4 worm cellular contexts compared by ENCODE assay signal in the genomic region with DNA sequence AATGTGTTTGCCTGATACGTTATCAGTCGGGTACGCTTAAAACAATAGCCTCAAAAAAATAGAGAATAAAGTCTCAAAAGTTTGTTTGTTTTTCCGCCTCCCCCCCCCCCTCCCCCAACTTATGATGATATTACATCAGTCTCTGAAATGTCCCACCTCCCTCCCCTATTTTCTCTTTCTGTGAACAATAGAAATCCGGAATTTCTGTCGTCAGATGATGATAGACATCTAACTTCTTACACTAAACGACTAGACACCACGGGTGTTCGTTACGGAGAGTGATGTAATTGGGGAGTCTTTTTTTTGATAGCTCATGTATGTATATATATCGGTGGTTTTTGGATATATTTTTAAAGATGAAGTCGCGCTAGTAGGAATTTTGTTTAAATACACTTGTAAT.
TF ChIP-seq lines count a peak whose summit lies in the region.

No protein-coding gene starts in this region.

TF ChIP-seq in whole organism, L1 larva, 84 proteins besides CTCF, POLR2A, EP300 and RAD21:
- peak; percentile 46 for TF ChIP-seq skn-1 (tag; optimal IDR thresholded peaks at IDR 0.05; lab: Kevin White, UChicago)
- no peak for TF ChIP-seq jun-1 (tag; optimal IDR thresholded peaks at IDR 0.05; lab: Kevin White, UChicago)
- no peak for TF ChIP-seq efl-1 (optimal IDR thresholded peaks at IDR 0.05; lab: Kevin White, UChicago)
- peak in 1 of 2 experiments; percentile 3 for TF ChIP-seq efl-1 (GFP tag; optimal IDR thresholded peaks at IDR 0.05 in 1 of 2; lab: Kevin White, UChicago)

TF ChIP-seq in whole organism, L2 larva, 48 proteins besides CTCF, POLR2A, EP300 and RAD21:
- TF ChIP-seq egl-27 (tag; optimal IDR thresholded peaks at IDR 0.05; lab: Kevin White, UChicago) = no peak
- no peak for TF ChIP-seq nhr-237 (tag; optimal IDR thresholded peaks at IDR 0.05; lab: Kevin White, UChicago)
- no peak for TF ChIP-seq C34F6.9 (tag; optimal IDR thresholded peaks at IDR 0.05; lab: Kevin White, UChicago)
- peak; percentile 42 for TF ChIP-seq nhr-129 (tag; optimal IDR thresholded peaks at IDR 0.05; lab: Kevin White, UChicago)

TF ChIP-seq in whole organism, L3 larva, 47 proteins besides CTCF, POLR2A, EP300 and RAD21:
- no peak for TF ChIP-seq elt-3 (tag; optimal IDR thresholded peaks at IDR 0.05; lab: Kevin White, UChicago)
- TF ChIP-seq nhr-77 (tag; optimal IDR thresholded peaks at IDR 0.05; lab: Kevin White, UChicago) = no peak
- no peak for TF ChIP-seq elt-1 (tag; optimal IDR thresholded peaks at IDR 0.05; lab: Kevin White, UChicago)
- no peak for TF ChIP-seq zag-1 (tag; optimal IDR thresholded peaks at IDR 0.05; lab: Kevin White, UChicago)
- no peak for TF ChIP-seq pqm-1 (tag; optimal IDR thresholded peaks at IDR 0.05; lab: Kevin White, UChicago)
- TF ChIP-seq nhr-25 (tag; optimal IDR thresholded peaks at IDR 0.05; lab: Kevin White, UChicago) = no peak
- peak; percentile 4 for TF ChIP-seq elt-2 (tag; optimal IDR thresholded peaks at IDR 0.05; lab: Kevin White, UChicago)

TF ChIP-seq in whole organism, L4 larva, 104 proteins besides CTCF, POLR2A, EP300 and RAD21:
- no peak for TF ChIP-seq sdz-12 (GFP tag; optimal IDR thresholded peaks at IDR 0.05; lab: Kevin White, UChicago)
- TF ChIP-seq lin-39 (tag; optimal IDR thresholded peaks at IDR 0.05; lab: Kevin White, UChicago) = no peak
- no peak for TF ChIP-seq F26F4.8 (GFP tag; conservative IDR thresholded peaks at IDR 0.05; lab: Robert Waterston, UW)
- TF ChIP-seq hlh-30 (tag; optimal IDR thresholded peaks at IDR 0.05; lab: Kevin White, UChicago; ENCODE audit: insufficient read depth) = peak; percentile 32
- no peak for TF ChIP-seq jun-1 (tag; optimal IDR thresholded peaks at IDR 0.05; lab: Kevin White, UChicago)
- no peak for TF ChIP-seq nhr-237 (tag; optimal IDR thresholded peaks at IDR 0.05; lab: Kevin White, UChicago)
- TF ChIP-seq hlh-11 (tag; optimal IDR thresholded peaks at IDR 0.05; lab: Kevin White, UChicago) = peak; percentile 0
- peak; percentile 86 for TF ChIP-seq ztf-7 (tag; optimal IDR thresholded peaks at IDR 0.05; lab: Kevin White, UChicago)
- TF ChIP-seq nhr-102 (tag; optimal IDR thresholded peaks at IDR 0.05; lab: Kevin White, UChicago) = no peak
- peak; percentile 72; the same call in 1 of the 2 replicates for TF ChIP-seq zip-11 (GFP tag; IDR thresholded peaks at IDR 0.05; lab: Robert Waterston, UW)
- no peak for TF ChIP-seq php-3 (GFP tag; IDR thresholded peaks at IDR 0.05; lab: Robert Waterston, UW)
